Worm (Caenorhabditis elegans) whole organism, late embryonic: ENCODE data around the gene nhr-286.

ENCODE experiments used
- ceh-24 ChIP-seq: sonication (generic microtip); optimal IDR thresholded peaks from 2 replicates; lab custom pipeline; 2016; ENCODE audit warnings: mild to moderate bottlenecking, missing genetic modification characterization, missing compliant biosample characterization
- ets-4 ChIP-seq: sonication (generic microtip); optimal IDR thresholded peaks from 2 replicates; lab custom pipeline; 2016; ENCODE audit warnings: missing genetic modification characterization, missing compliant biosample characterization
- fkh-6 ChIP-seq: sonication (generic microtip); optimal IDR thresholded peaks from 2 replicates; lab custom pipeline; 2016; ENCODE audit warnings: missing genetic modification characterization, missing compliant biosample characterization
- lin-11 ChIP-seq: fragments of 200-800 bp; sonication (Bioruptor generic); optimal IDR thresholded peaks from 2 replicates; lab custom pipeline; 2018; ENCODE audit warnings: mild to moderate bottlenecking, missing genetic modification characterization, missing compliant biosample characterization
- nhr-11 ChIP-seq: fragments of 150-350 bp; optimal IDR thresholded peaks from 2 replicates; lab custom pipeline; 2014; ENCODE audit warnings: missing biosample characterization, missing genetic modification characterization
- pqm-1 ChIP-seq: sonication (generic microtip); optimal IDR thresholded peaks from 2 replicates; lab custom pipeline; 2016; ENCODE audit warnings: missing genetic modification characterization, missing compliant biosample characterization
- rnt-1 ChIP-seq: sonication (generic microtip); optimal IDR thresholded peaks from 2 replicates; lab custom pipeline; 2016; ENCODE audit warnings: missing genetic modification characterization, missing compliant biosample characterization
- ttx-3 ChIP-seq: sonication (generic microtip); optimal IDR thresholded peaks from 2 replicates; lab custom pipeline; 2016; ENCODE audit warnings: missing genetic modification reagents, missing genetic modification characterization, missing compliant biosample characterization
- zip-5 ChIP-seq: sonication (generic microtip); optimal IDR thresholded peaks from 2 replicates; lab custom pipeline; 2016; ENCODE audit warnings: missing genetic modification characterization, missing compliant biosample characterization
- ztf-16 ChIP-seq: sonication (generic microtip); optimal IDR thresholded peaks from 2 replicates; lab custom pipeline; 2017; ENCODE audit warnings: missing genetic modification characterization, missing compliant biosample characterization

ce11 chrV:7110370-7110769 lies 19.0 kb upstream of the nhr-286 start:
- TF ChIP-seq ttx-3 (tag; lab: Kevin White, UChicago) (no peak), rnt-1 (tag; lab: Kevin White, UChicago) (no peak), ceh-24 (no peak), ztf-16 (tag; lab: Kevin White, UChicago) (no peak), fkh-6 (no peak), lin-11 (tag; lab: Kevin White, UChicago) (no peak), zip-5 (tag; lab: Kevin White, UChicago) (no peak), nhr-11 (tag; lab: Kevin White, UChicago) (no peak), ets-4 (tag; lab: Kevin White, UChicago) (no peak), pqm-1 (no peak)
